Fruit fly (Drosophila melanogaster) whole organism, embryonic: ENCODE measurements around the gene Vps52.
A peak's percentile ranks its signal among the peaks of the same experiment; 100 is the strongest.

Source experiments
- Ada2b ChIP-seq: fragments of 200-800 bp; sonication (Bioruptor generic); IDR thresholded peaks from 2 replicates; pipeline ENCODE4 v1.3.6; 2022; ENCODE audit warnings: missing biosample characterization, missing genetic modification characterization
- CG10431 ChIP-seq: fragments of 200-800 bp; sonication (Bioruptor generic); optimal IDR thresholded peaks from 3 replicates; lab custom pipeline; 2018; ENCODE audit warnings: missing biosample characterization, mild to moderate bottlenecking, missing genetic modification characterization
- CG11456 ChIP-seq: fragments of 200-800 bp; sonication (Bioruptor generic); IDR thresholded peaks from 3 replicates; pipeline ENCODE4 v1.3.6; 2022; ENCODE audit warnings: missing biosample characterization, missing genetic modification characterization
- CG12071 ChIP-seq: fragments of 200-800 bp; sonication (Bioruptor generic); optimal IDR thresholded peaks from 3 replicates; lab custom pipeline; 2018; ENCODE audit warnings: missing biosample characterization, mild to moderate bottlenecking, missing genetic modification characterization
- CG13624 ChIP-seq: fragments of 200-800 bp; sonication (Bioruptor generic); optimal IDR thresholded peaks from 2 replicates; lab custom pipeline; 2016; ENCODE audit warnings: missing biosample characterization, missing genetic modification characterization
- CG14860 ChIP-seq: fragments of 200-800 bp; sonication (Bioruptor generic); IDR thresholded peaks from 3 replicates; pipeline ENCODE4 v1.3.6; 2022; ENCODE audit warnings: missing biosample characterization, missing genetic modification characterization; ENCODE audit not compliant: partially characterized antibody
- CG16779 ChIP-seq: fragments of 200-800 bp; sonication (Bioruptor generic); IDR thresholded peaks from 2 replicates; pipeline ENCODE4 v1.3.6; 2022; ENCODE audit warnings: missing biosample characterization, missing genetic modification characterization
- CG17912 ChIP-seq: fragments of 200-800 bp; sonication (Bioruptor generic); optimal IDR thresholded peaks from 2 replicates; lab custom pipeline; 2018; ENCODE audit warnings: missing biosample characterization, mild to moderate bottlenecking, missing genetic modification characterization
- CG18599 ChIP-seq: fragments of 200-800 bp; sonication (Bioruptor generic); optimal IDR thresholded peaks from 3 replicates; lab custom pipeline; 2017; ENCODE audit warnings: missing biosample characterization, missing genetic modification characterization, mild to moderate bottlenecking, moderate library complexity, missing genetic modification reagents
- CG2889 ChIP-seq: fragments of 200-800 bp; sonication (Bioruptor generic); IDR thresholded peaks from 3 replicates; pipeline ENCODE4 v1.3.6; 2022; ENCODE audit warnings: missing biosample characterization, missing genetic modification characterization
- CG32767 ChIP-seq: fragments of 200-800 bp; sonication (Bioruptor generic); IDR thresholded peaks from 2 replicates; pipeline ENCODE4 v1.3.6; 2022; ENCODE audit warnings: missing biosample characterization, missing genetic modification characterization
- CG33557 ChIP-seq: fragments of 200-800 bp; sonication (Bioruptor generic); optimal IDR thresholded peaks from 2 replicates; lab custom pipeline; 2019; ENCODE audit warnings: missing biosample characterization, mild to moderate bottlenecking, missing genetic modification characterization, moderate library complexity
- CG4820 ChIP-seq: fragments of 200-800 bp; sonication (Bioruptor generic); optimal IDR thresholded peaks from 3 replicates; lab custom pipeline; 2016; ENCODE audit warnings: missing biosample characterization, missing genetic modification characterization
- CG6854 ChIP-seq: fragments of 200-800 bp; sonication (Bioruptor generic); optimal IDR thresholded peaks from 3 replicates; lab custom pipeline; 2017; ENCODE audit warnings: missing biosample characterization, mild to moderate bottlenecking, missing genetic modification characterization
- CG8388 ChIP-seq: fragments of 200-800 bp; sonication (Bioruptor generic); optimal IDR thresholded peaks from 2 replicates; lab custom pipeline; 2019; ENCODE audit warnings: missing biosample characterization, mild to moderate bottlenecking, missing genetic modification characterization, moderate library complexity
- CHES-1-like ChIP-seq: fragments of 200-800 bp; sonication (Bioruptor generic); optimal IDR thresholded peaks from 2 replicates; lab custom pipeline; 2016; ENCODE audit warnings: missing biosample characterization, missing genetic modification characterization
- Chrac-16 ChIP-seq: fragments of 200-800 bp; sonication (Bioruptor generic); optimal IDR thresholded peaks from 3 replicates; lab custom pipeline; 2016; ENCODE audit warnings: missing biosample characterization, missing genetic modification characterization
- Elba2 ChIP-seq: fragments of 200-800 bp; sonication (Bioruptor generic); optimal IDR thresholded peaks from 3 replicates; lab custom pipeline; 2016; ENCODE audit warnings: missing biosample characterization, missing genetic modification characterization
- Fer1 ChIP-seq: fragments of 200-800 bp; sonication (Bioruptor generic); optimal IDR thresholded peaks from 2 replicates; lab custom pipeline; 2017; ENCODE audit warnings: missing biosample characterization, mild to moderate bottlenecking, missing genetic modification characterization
- Hr78 ChIP-seq, 2 experiments: fragments of 200-800 bp in 1 of 2; fragments of >200 bp in 1 of 2; sonication (Bioruptor generic) in 1 of 2; optimal IDR thresholded peaks; 2 replicates each; lab custom pipeline; 2017 to 2019; ENCODE audit warnings: missing biosample characterization in 2 of 2, missing genetic modification characterization in 2 of 2, mild to moderate bottlenecking in 1 of 2, moderate library complexity in 1 of 2
- Meics ChIP-seq: fragments of 200-800 bp; sonication (Bioruptor generic); optimal IDR thresholded peaks from 2 replicates; lab custom pipeline; 2017; ENCODE audit warnings: missing biosample characterization, mild to moderate bottlenecking, missing genetic modification characterization
- Mes4 ChIP-seq: fragments of 200-800 bp; sonication (Bioruptor generic); optimal IDR thresholded peaks from 2 replicates; lab custom pipeline; 2016; ENCODE audit warnings: missing biosample characterization, missing genetic modification characterization
- Myb ChIP-seq: fragments of 200-800 bp; sonication (Bioruptor generic); optimal IDR thresholded peaks from 2 replicates; lab custom pipeline; 2016; ENCODE audit warnings: missing biosample characterization, missing genetic modification characterization
- Nf-YC ChIP-seq: fragments of 200-800 bp; optimal IDR thresholded peaks from 3 replicates; lab custom pipeline; 2019; ENCODE audit warnings: missing biosample characterization, mild to moderate bottlenecking, missing genetic modification characterization, moderate library complexity
- Poxn ChIP-seq: fragments of 200-800 bp; sonication (Bioruptor generic); IDR thresholded peaks from 2 replicates; pipeline ENCODE4 v1.3.6; 2022; ENCODE audit warnings: missing biosample characterization, missing genetic modification characterization
- Sry-β ChIP-seq: fragments of 200-800 bp; sonication (Bioruptor generic); optimal IDR thresholded peaks from 2 replicates; lab custom pipeline; 2018; ENCODE audit warnings: missing biosample characterization, mild to moderate bottlenecking, missing genetic modification characterization, moderate library complexity
- Sry-δ ChIP-seq: fragments of 200-800 bp; sonication (Bioruptor generic); optimal IDR thresholded peaks from 2 replicates; lab custom pipeline; 2016; ENCODE audit warnings: missing biosample characterization, missing genetic modification characterization
- Xbp1 ChIP-seq: fragments of 200-800 bp; sonication (Bioruptor generic); optimal IDR thresholded peaks from 3 replicates; lab custom pipeline; 2016; ENCODE audit warnings: missing biosample characterization, mild to moderate bottlenecking, missing genetic modification characterization
- bcd ChIP-seq: fragments of 200-800 bp; sonication (Bioruptor generic); optimal IDR thresholded peaks from 2 replicates; lab custom pipeline; 2017; ENCODE audit warnings: missing biosample characterization, mild to moderate bottlenecking, missing genetic modification characterization
- bsh ChIP-seq, 2 experiments: fragments of 200-800 bp; sonication (Bioruptor generic); optimal IDR thresholded peaks; 2 replicates each; lab custom pipeline; 2017 to 2018; ENCODE audit warnings: mild to moderate bottlenecking in 2 of 2, missing biosample characterization in 2 of 2, missing genetic modification characterization in 2 of 2, moderate library complexity in 1 of 2
- cg ChIP-seq: fragments of 200-800 bp; sonication (Bioruptor generic); optimal IDR thresholded peaks from 3 replicates; lab custom pipeline; 2019; ENCODE audit warnings: missing biosample characterization, mild to moderate bottlenecking, missing genetic modification characterization, moderate library complexity
- chinmo ChIP-seq: fragments of 200-800 bp; sonication (Bioruptor generic); IDR thresholded peaks from 4 replicates; pipeline ENCODE4 v1.3.6; 2022; ENCODE audit warnings: missing biosample characterization, missing genetic modification characterization; ENCODE audit not compliant: partially characterized antibody
- dati ChIP-seq: fragments of 200-800 bp; sonication (Bioruptor generic); IDR thresholded peaks from 2 replicates; pipeline ENCODE4 v1.3.6; 2022; ENCODE audit warnings: missing biosample characterization, missing genetic modification characterization
- dmrt11E ChIP-seq: fragments of 200-800 bp; sonication (Bioruptor generic); optimal IDR thresholded peaks from 3 replicates; lab custom pipeline; 2018; ENCODE audit warnings: missing biosample characterization, mild to moderate bottlenecking, missing genetic modification characterization, moderate library complexity
- esg ChIP-seq: fragments of 200-800 bp; sonication (Bioruptor generic); conservative IDR thresholded peaks from 2 replicates; pipeline ENCODE4 v1.3.6; 2022; ENCODE audit warnings: missing biosample characterization, missing genetic modification characterization
- eyg ChIP-seq: fragments of 200-800 bp; sonication (Bioruptor generic); optimal IDR thresholded peaks from 3 replicates; lab custom pipeline; 2016; ENCODE audit warnings: missing biosample characterization, missing genetic modification characterization
- grn ChIP-seq: fragments of 200-800 bp; sonication (Bioruptor generic); optimal IDR thresholded peaks from 3 replicates; lab custom pipeline; 2017; ENCODE audit warnings: missing biosample characterization, missing genetic modification characterization
- kay ChIP-seq: fragments of 200-800 bp; sonication (Bioruptor generic); optimal IDR thresholded peaks from 2 replicates; lab custom pipeline; 2016; ENCODE audit warnings: missing biosample characterization, missing genetic modification characterization
- lola ChIP-seq, 3 experiments: fragments of >200 bp in 2 of 3; fragments of 200-800 bp in 1 of 3; sonication (Bioruptor generic) in 1 of 3; optimal IDR thresholded peaks; 2 replicates each; lab custom pipeline; 2017 to 2019; ENCODE audit warnings: missing biosample characterization in 3 of 3, missing genetic modification characterization in 3 of 3, mild to moderate bottlenecking in 1 of 3, moderate library complexity in 1 of 3
- nau ChIP-seq: fragments of 200-800 bp; sonication (Bioruptor generic); optimal IDR thresholded peaks from 3 replicates; lab custom pipeline; 2017; ENCODE audit warnings: missing biosample characterization, mild to moderate bottlenecking, missing genetic modification characterization, missing genetic modification reagents
- onecut ChIP-seq: fragments of 200-800 bp; sonication (Bioruptor generic); IDR thresholded peaks from 2 replicates; pipeline ENCODE4 v1.3.6; 2022; ENCODE audit warnings: missing biosample characterization, missing genetic modification characterization
- pzg ChIP-seq: fragments of 200-800 bp; sonication (Bioruptor generic); optimal IDR thresholded peaks from 3 replicates; lab custom pipeline; 2018; ENCODE audit warnings: missing biosample characterization, mild to moderate bottlenecking, missing genetic modification characterization, moderate library complexity
- ranshi ChIP-seq: fragments of 200-800 bp; sonication (Bioruptor generic); IDR thresholded peaks from 2 replicates; pipeline ENCODE4 v1.3.6; 2022; ENCODE audit warnings: missing biosample characterization, missing genetic modification characterization
- run ChIP-seq: fragments of 200-800 bp; sonication (Bioruptor generic); optimal IDR thresholded peaks from 3 replicates; lab custom pipeline; 2018; ENCODE audit warnings: missing biosample characterization, mild to moderate bottlenecking, missing genetic modification characterization
- so ChIP-seq: fragments of 200-800 bp; sonication (Bioruptor generic); IDR thresholded peaks from 3 replicates; pipeline ENCODE4 v1.3.6; 2022; ENCODE audit warnings: missing biosample characterization, missing genetic modification characterization
- sqz ChIP-seq: fragments of 200-800 bp; sonication (Bioruptor generic); optimal IDR thresholded peaks from 3 replicates; lab custom pipeline; 2018; ENCODE audit warnings: missing biosample characterization, mild to moderate bottlenecking, missing genetic modification characterization
- toy ChIP-seq: fragments of 200-800 bp; sonication (Bioruptor generic); IDR thresholded peaks from 2 replicates; pipeline ENCODE4 v1.3.6; 2022; ENCODE audit warnings: missing biosample characterization, missing genetic modification characterization
- unc-4 ChIP-seq: fragments of 200-800 bp; sonication (Bioruptor generic); IDR thresholded peaks from 2 replicates; pipeline ENCODE4 v1.3.6; 2022; ENCODE audit warnings: missing biosample characterization, missing genetic modification characterization; ENCODE audit not compliant: partially characterized antibody
- yki ChIP-seq: fragments of >200 bp; optimal IDR thresholded peaks from 3 replicates; lab custom pipeline; 2018
- z ChIP-seq: fragments of 200-800 bp; sonication (Bioruptor generic); IDR thresholded peaks from 3 replicates; pipeline ENCODE4 v1.3.6; 2022; ENCODE audit warnings: missing biosample characterization, missing genetic modification characterization

The Vps52 gene

dm6 chr2L:5476699-5477098 is 47.0 kb downstream of the Vps52 start (continued):
- TF ChIP-seq ranshi (GFP tag; lab: Robert Waterston, UW) (peak; percentile 85), z (peak; percentile 64; the same call in 2 of the 3 replicates), Fer1 (GFP tag; lab: Kevin White, UChicago) (no peak), CG6854 (GFP tag; lab: Kevin White, UChicago) (no peak), nau (GFP tag; lab: Kevin White, UChicago) (peak; percentile 39), CG12071 (GFP tag; lab: Kevin White, UChicago) (peak; percentile 56), Mes4 (GFP tag; lab: Kevin White, UChicago) (peak; percentile 74), toy (GFP tag; lab: Robert Waterston, UW) (no peak), onecut (GFP tag; lab: Robert Waterston, UW) (peak; percentile 72), CG2889 (GFP tag; lab: Robert Waterston, UW) (peak; percentile 80; the same call in 2 of the 3 replicates), Chrac-16 (GFP tag; lab: Kevin White, UChicago) (peak; percentile 90), Ada2b (peak; percentile 79), eyg (GFP tag; lab: Kevin White, UChicago) (peak; percentile 66), CG33557 (GFP tag; lab: Kevin White, UChicago) (peak; percentile 81), bcd (GFP tag; lab: Kevin White, UChicago) (peak; percentile 70), CG18599 (GFP tag; lab: Kevin White, UChicago) (peak; percentile 60), Xbp1 (GFP tag; lab: Kevin White, UChicago) (peak; percentile 77), CG14860 (GFP tag; lab: Robert Waterston, UW) (no peak), Sry-δ (GFP tag; lab: Kevin White, UChicago) (peak; percentile 31), lola (GFP tag; optimal IDR thresholded peaks at IDR 0.05; lab: Kevin White, UChicago) (peak in 1 of 3 experiments; percentile 92), Elba2 (GFP tag; lab: Kevin White, UChicago) (no peak), Hr78 (GFP tag; optimal IDR thresholded peaks at IDR 0.05; lab: Kevin White, UChicago) (peak in 1 of 2 experiments; percentile 41), CG11456 (GFP tag; lab: Robert Waterston, UW) (peak; percentile 82), kay (GFP tag; lab: Kevin White, UChicago) (peak; percentile 86), Meics (GFP tag; lab: Kevin White, UChicago) (peak; percentile 49), so (GFP tag; lab: Robert Waterston, UW) (peak; percentile 84), sqz (peak; percentile 44), bsh (GFP tag; optimal IDR thresholded peaks at IDR 0.05; lab: Kevin White, UChicago) (peak in 1 of 2 experiments; percentile 85), Sry-β (peak; percentile 18), esg (GFP tag; lab: Robert Waterston, UW) (peak; percentile 89), cg (GFP tag; lab: Kevin White, UChicago) (no peak), pzg (GFP tag; lab: Kevin White, UChicago) (no peak), CG13624 (peak; percentile 57), CG4820 (GFP tag; lab: Kevin White, UChicago) (peak; percentile 73), CG32767 (GFP tag; lab: Robert Waterston, UW) (peak; percentile 72; the same call in 1 of the 2 replicates), grn (peak; percentile 43), dmrt11E (peak; percentile 92), chinmo (GFP tag; lab: Robert Waterston, UW) (no peak), CHES-1-like (GFP tag; lab: Kevin White, UChicago) (peak; percentile 88), yki (no peak), CG10431 (GFP tag; lab: Kevin White, UChicago) (peak; percentile 35), unc-4 (GFP tag; lab: Robert Waterston, UW) (no peak), Nf-YC (no peak), dati (GFP tag; lab: Robert Waterston, UW) (peak; percentile 61; the same call in 1 of the 2 replicates), Poxn (GFP tag; lab: Robert Waterston, UW) (no peak), Myb (GFP tag; lab: Kevin White, UChicago) (peak; percentile 73), CG16779 (GFP tag; lab: Robert Waterston, UW) (no peak), run (tag; lab: Kevin White, UChicago) (peak; percentile 68), CG17912 (no peak), CG8388 (peak; percentile 86)
